ENCODE assay signal across 8 fruit fly cellular contexts in genomic region chrX:3780884-3781283, dm6.
TF ChIP-seq lines count a peak whose summit lies in the region.

No protein-coding gene starts in this region.

- TF ChIP-seq CTCF in S2 (optimal IDR thresholded peaks at IDR 0.05; lab: Kevin White, UChicago) = peak; percentile 39 to 41
- TF ChIP-seq CTCF in whole organism, embryonic (GFP tag; optimal IDR thresholded peaks at IDR 0.05; lab: Kevin White, UChicago) = no peak

TF ChIP-seq in Kc167, 6 proteins besides CTCF, POLR2A, EP300 and RAD21:
- peak; percentile 12 for TF ChIP-seq psq (optimal IDR thresholded peaks at IDR 0.05; lab: Kevin White, UChicago)
- no peak for TF ChIP-seq ttk (optimal IDR thresholded peaks at IDR 0.05; lab: Kevin White, UChicago)

TF ChIP-seq in whole organism, 6 proteins besides CTCF, POLR2A, EP300 and RAD21:
- peak; percentile 64 for TF ChIP-seq CG8478 (optimal IDR thresholded peaks at IDR 0.05; lab: Kevin White, UChicago)
- peak; percentile 58 for TF ChIP-seq psq (optimal IDR thresholded peaks at IDR 0.05; lab: Kevin White, UChicago)
- TF ChIP-seq usp (GFP tag; optimal IDR thresholded peaks at IDR 0.05; lab: Kevin White, UChicago) = no peak
TF ChIP-seq in whole organism: peak in this region for 2.

TF ChIP-seq in whole organism, adult, 20 proteins besides CTCF, POLR2A, EP300 and RAD21 (continues in another document):
- TF ChIP-seq pad (GFP tag; optimal IDR thresholded peaks at IDR 0.05; lab: Kevin White, UChicago) (peak; percentile 61), CG33017 (tag; optimal IDR thresholded peaks at IDR 0.05; lab: Kevin White, UChicago) (peak; percentile 8), CG7045 (GFP tag; optimal IDR thresholded peaks at IDR 0.05; lab: Kevin White, UChicago) (no peak), bab1 (GFP tag; optimal IDR thresholded peaks at IDR 0.05; lab: Kevin White, UChicago) (peak; percentile 71), CG5204 (GFP tag; optimal IDR thresholded peaks at IDR 0.05; lab: Kevin White, UChicago) (no peak), CG12768 (GFP tag; optimal IDR thresholded peaks at IDR 0.05; lab: Kevin White, UChicago) (peak; percentile 41), CG7101 (tag; optimal IDR thresholded peaks at IDR 0.05; lab: Kevin White, UChicago) (peak; percentile 75), Crg-1 (GFP tag; optimal IDR thresholded peaks at IDR 0.05; lab: Kevin White, UChicago) (no peak), Mnt (GFP tag; optimal IDR thresholded peaks at IDR 0.05; lab: Kevin White, UChicago) (peak; percentile 98), tj (GFP tag; optimal IDR thresholded peaks at IDR 0.05; lab: Kevin White, UChicago) (peak; percentile 23), CG1620 (GFP tag; optimal IDR thresholded peaks at IDR 0.05; lab: Kevin White, UChicago) (peak; percentile 55), cnc (optimal IDR thresholded peaks at IDR 0.05; lab: Kevin White, UChicago) (no peak), kay (GFP tag; lab: Kevin White, UChicago; ENCODE audit: borderline replicate concordance) (peak; percentile 73), CG11617 (GFP tag; optimal IDR thresholded peaks at IDR 0.05; lab: Kevin White, UChicago) (no peak), Hr96 (GFP tag; optimal IDR thresholded peaks at IDR 0.05; lab: Kevin White, UChicago) (no peak), Clk (GFP tag; optimal IDR thresholded peaks at IDR 0.05; lab: Kevin White, UChicago) (no peak), ovo (GFP tag; optimal IDR thresholded peaks at IDR 0.05; lab: Kevin White, UChicago) (peak; percentile 18)

TF ChIP-seq in whole organism, embryonic, 481 proteins besides CTCF, POLR2A, EP300 and RAD21 (continues in another document):
- TF ChIP-seq CG14860 (GFP tag; IDR thresholded peaks at IDR 0.05; lab: Robert Waterston, UW; ENCODE audit: partially characterized antibody) (no peak), kah (GFP tag; optimal IDR thresholded peaks at IDR 0.05; lab: Kevin White, UChicago) (peak; percentile 51), sd (tag; optimal IDR thresholded peaks at IDR 0.05; lab: Kevin White, UChicago) (peak; percentile 86), Hr51 (GFP tag; optimal IDR thresholded peaks at IDR 0.05; lab: Kevin White, UChicago) (peak in 1 of 2 experiments; percentile 12), Blimp-1 (GFP tag; optimal IDR thresholded peaks at IDR 0.05; lab: Kevin White, UChicago) (peak; percentile 1), Tbp (GFP tag; optimal IDR thresholded peaks at IDR 0.05; lab: Kevin White, UChicago) (no peak), ara (GFP tag; IDR thresholded peaks at IDR 0.05; lab: Robert Waterston, UW) (no peak), jing (GFP tag; optimal IDR thresholded peaks at IDR 0.05; lab: Kevin White, UChicago) (no peak), YL-1 (GFP tag; optimal IDR thresholded peaks at IDR 0.05; lab: Kevin White, UChicago) (peak; percentile 18), Oaz (GFP tag; IDR thresholded peaks at IDR 0.05; lab: Robert Waterston, UW) (no peak), twi (tag; optimal IDR thresholded peaks at IDR 0.05; lab: Kevin White, UChicago) (peak; percentile 14), CG11723 (GFP tag; optimal IDR thresholded peaks at IDR 0.05; lab: Kevin White, UChicago) (no peak), dpn (GFP tag; optimal IDR thresholded peaks at IDR 0.05; lab: Kevin White, UChicago) (peak in 1 of 2 experiments; percentile 23), CG18764 (GFP tag; optimal IDR thresholded peaks at IDR 0.05; lab: Kevin White, UChicago) (peak; percentile 0), CG42726 (GFP tag; IDR thresholded peaks at IDR 0.05; lab: Robert Waterston, UW; ENCODE audit: partially characterized antibody) (0 out of 2 replicates have a peak, but pooled peaks have one; percentile 8), CG12659 (GFP tag; optimal IDR thresholded peaks at IDR 0.05; lab: Kevin White, UChicago) (peak; percentile 59), gcm2 (GFP tag; optimal IDR thresholded peaks at IDR 0.05; lab: Kevin White, UChicago) (no peak)

TF ChIP-seq in whole organism, prepupa, 60 proteins besides CTCF, POLR2A, EP300 and RAD21 (continues in another document):
- peak; percentile 11 for TF ChIP-seq dsx (GFP tag; optimal IDR thresholded peaks at IDR 0.05; lab: Kevin White, UChicago; ENCODE audit: poor library complexity, severe bottlenecking)
- TF ChIP-seq CG11294 (GFP tag; IDR thresholded peaks at IDR 0.05; lab: Robert Waterston, UW) = no peak
- peak; percentile 42 for TF ChIP-seq Sox102F (GFP tag; optimal IDR thresholded peaks at IDR 0.05; lab: Kevin White, UChicago)
- TF ChIP-seq Sox15 (GFP tag; optimal IDR thresholded peaks at IDR 0.05; lab: Kevin White, UChicago) = no peak
- no peak for TF ChIP-seq Eip93F (GFP tag; optimal IDR thresholded peaks at IDR 0.05; lab: Kevin White, UChicago)
- TF ChIP-seq CG31627 (GFP tag; optimal IDR thresholded peaks at IDR 0.05; lab: Kevin White, UChicago) = no peak
- no peak; the same call in 2 of the 3 replicates for TF ChIP-seq CG8119 (GFP tag; IDR thresholded peaks at IDR 0.05; lab: Robert Waterston, UW)
- peak; percentile 41 for TF ChIP-seq Met (GFP tag; optimal IDR thresholded peaks at IDR 0.05; lab: Kevin White, UChicago)
- TF ChIP-seq CG1621 (tag; optimal IDR thresholded peaks at IDR 0.05; lab: Kevin White, UChicago) = peak; percentile 15
- peak; percentile 24; the same call in 1 of the 3 replicates for TF ChIP-seq eg (GFP tag; IDR thresholded peaks at IDR 0.05; lab: Robert Waterston, UW)
- no peak for TF ChIP-seq CG6792 (GFP tag; optimal IDR thresholded peaks at IDR 0.05; lab: Kevin White, UChicago)
- TF ChIP-seq Eip78C (GFP tag; lab: Kevin White, UChicago) = peak; percentile 40
- TF ChIP-seq CG6163 (GFP tag; IDR thresholded peaks at IDR 0.05; lab: Robert Waterston, UW) = peak; percentile 89
- no peak for TF ChIP-seq CG11902 (GFP tag; optimal IDR thresholded peaks at IDR 0.05; lab: Kevin White, UChicago)
- TF ChIP-seq salr (GFP tag; optimal IDR thresholded peaks at IDR 0.05; lab: Kevin White, UChicago) = no peak
- no peak for TF ChIP-seq CG11762 (GFP tag; optimal IDR thresholded peaks at IDR 0.05; lab: Kevin White, UChicago; ENCODE audit: insufficient read depth)
- TF ChIP-seq spab (GFP tag; optimal IDR thresholded peaks at IDR 0.05; lab: Kevin White, UChicago) = no peak
- peak; percentile 36 for TF ChIP-seq CG16779 (tag; optimal IDR thresholded peaks at IDR 0.05; lab: Kevin White, UChicago)

TF ChIP-seq in whole organism, pupa, 21 proteins besides CTCF, POLR2A, EP300 and RAD21 (continues in another document):
- TF ChIP-seq Pif1B (GFP tag; optimal IDR thresholded peaks at IDR 0.05; lab: Kevin White, UChicago) (no peak), gl (tag; optimal IDR thresholded peaks at IDR 0.05; lab: Kevin White, UChicago) (no peak), CG15710 (tag; optimal IDR thresholded peaks at IDR 0.05; lab: Kevin White, UChicago) (no peak), Ets98B (GFP tag; IDR thresholded peaks at IDR 0.05; lab: Robert Waterston, UW) (0 out of 2 replicates have a peak, but pooled peaks have one; percentile 54), Pif1A (GFP tag; optimal IDR thresholded peaks at IDR 0.05; lab: Kevin White, UChicago) (no peak), CG4496 (GFP tag; IDR thresholded peaks at IDR 0.05; lab: Robert Waterston, UW) (no peak; the same call in 1 of the 3 replicates), CG12605 (GFP tag; IDR thresholded peaks at IDR 0.05; lab: Robert Waterston, UW) (0 out of 2 replicates have a peak, but pooled peaks have one; percentile 25), CG9948 (tag; optimal IDR thresholded peaks at IDR 0.05; lab: Kevin White, UChicago) (no peak), CG14655 (GFP tag; optimal IDR thresholded peaks at IDR 0.05; lab: Kevin White, UChicago) (no peak), CG13204 (GFP tag; optimal IDR thresholded peaks at IDR 0.05; lab: Kevin White, UChicago) (no peak), fd96Ca (GFP tag; IDR thresholded peaks at IDR 0.05; lab: Robert Waterston, UW) (peak; percentile 8; the same call in 1 of the 3 replicates), CG32121 (GFP tag; IDR thresholded peaks at IDR 0.05; lab: Robert Waterston, UW) (no peak; the same call in 1 of the 2 replicates), CG8301 (tag; optimal IDR thresholded peaks at IDR 0.05; lab: Kevin White, UChicago) (no peak), CG10348 (GFP tag; IDR thresholded peaks at IDR 0.05; lab: Robert Waterston, UW) (no peak), rn (GFP tag; IDR thresholded peaks at IDR 0.05; lab: Robert Waterston, UW) (no peak), D1 (tag; optimal IDR thresholded peaks at IDR 0.05; lab: Kevin White, UChicago) (no peak), CG34367 (tag; optimal IDR thresholded peaks at IDR 0.05; lab: Kevin White, UChicago) (no peak), CG8159 (tag; optimal IDR thresholded peaks at IDR 0.05; lab: Kevin White, UChicago) (no peak), EcR (GFP tag; optimal IDR thresholded peaks at IDR 0.05; lab: Kevin White, UChicago) (peak; percentile 52)

TF ChIP-seq in whole organism, wandering third instar larva, 38 proteins besides CTCF, POLR2A, EP300 and RAD21 (continues in another document):
- TF ChIP-seq Myc (optimal IDR thresholded peaks at IDR 0.05; lab: Kevin White, UChicago) (no peak), pan (optimal IDR thresholded peaks at IDR 0.05; lab: Kevin White, UChicago) (no peak), psq (GFP tag; optimal IDR thresholded peaks at IDR 0.05; lab: Kevin White, UChicago) (peak; percentile 100), Sp1 (GFP tag; optimal IDR thresholded peaks at IDR 0.05; lab: Kevin White, UChicago) (peak; percentile 23), Rel (GFP tag; optimal IDR thresholded peaks at IDR 0.05; lab: Kevin White, UChicago) (no peak), Rel (tag; optimal IDR thresholded peaks at IDR 0.05; lab: Kevin White, UChicago) (peak; percentile 69), ey (GFP tag; optimal IDR thresholded peaks at IDR 0.05; lab: Kevin White, UChicago) (peak; percentile 34), tai (GFP tag; optimal IDR thresholded peaks at IDR 0.05; lab: Kevin White, UChicago) (peak; percentile 58), sv (GFP tag; optimal IDR thresholded peaks at IDR 0.05; lab: Kevin White, UChicago) (no peak), sage (GFP tag; optimal IDR thresholded peaks at IDR 0.05; lab: Kevin White, UChicago) (peak; percentile 40), OdsH (GFP tag; optimal IDR thresholded peaks at IDR 0.05; lab: Kevin White, UChicago) (peak; percentile 25), N (GFP tag; optimal IDR thresholded peaks at IDR 0.05; lab: Kevin White, UChicago) (no peak), h (GFP tag; optimal IDR thresholded peaks at IDR 0.05; lab: Kevin White, UChicago) (peak; percentile 73), br (GFP tag; optimal IDR thresholded peaks at IDR 0.05; lab: Kevin White, UChicago) (peak; percentile 68), rgr (GFP tag; optimal IDR thresholded peaks at IDR 0.05; lab: Kevin White, UChicago) (peak; percentile 69), fru (GFP tag; optimal IDR thresholded peaks at IDR 0.05; lab: Kevin White, UChicago) (peak; percentile 38), CG32264 (GFP tag; optimal IDR thresholded peaks at IDR 0.05; lab: Kevin White, UChicago) (peak; percentile 35), HLH106 (tag; optimal IDR thresholded peaks at IDR 0.05; lab: Kevin White, UChicago) (peak; percentile 13), woc (GFP tag; optimal IDR thresholded peaks at IDR 0.05; lab: Kevin White, UChicago) (peak; percentile 9), Hnf4 (GFP tag; optimal IDR thresholded peaks at IDR 0.05; lab: Kevin White, UChicago) (peak; percentile 65), dl (GFP tag; optimal IDR thresholded peaks at IDR 0.05; lab: Kevin White, UChicago; ENCODE audit: insufficient read depth in 1 of 2, partially characterized antibody in 2 of 2) (peak in 1 of 2 experiments; percentile 36), GATAd (GFP tag; optimal IDR thresholded peaks at IDR 0.05; lab: Kevin White, UChicago) (no peak)
